Worm (Caenorhabditis elegans) whole organism, midembryonic: ENCODE data around the gene C12D8.21.

ENCODE experiments used
- klf-2 ChIP-seq: fragments of 200-800 bp; sonication (Bioruptor generic); conservative IDR thresholded peaks from 2 replicates; pipeline ENCODE4 v1.3.6; 2022; ENCODE audit warnings: missing genetic modification reagents, missing genetic modification characterization, missing compliant biosample characterization
- tab-1 ChIP-seq: fragments of 200-800 bp; sonication (Bioruptor generic); IDR thresholded peaks from 2 replicates; pipeline ENCODE4 v1.3.6; 2022; ENCODE audit warnings: missing genetic modification characterization, missing compliant biosample characterization

DNA sequence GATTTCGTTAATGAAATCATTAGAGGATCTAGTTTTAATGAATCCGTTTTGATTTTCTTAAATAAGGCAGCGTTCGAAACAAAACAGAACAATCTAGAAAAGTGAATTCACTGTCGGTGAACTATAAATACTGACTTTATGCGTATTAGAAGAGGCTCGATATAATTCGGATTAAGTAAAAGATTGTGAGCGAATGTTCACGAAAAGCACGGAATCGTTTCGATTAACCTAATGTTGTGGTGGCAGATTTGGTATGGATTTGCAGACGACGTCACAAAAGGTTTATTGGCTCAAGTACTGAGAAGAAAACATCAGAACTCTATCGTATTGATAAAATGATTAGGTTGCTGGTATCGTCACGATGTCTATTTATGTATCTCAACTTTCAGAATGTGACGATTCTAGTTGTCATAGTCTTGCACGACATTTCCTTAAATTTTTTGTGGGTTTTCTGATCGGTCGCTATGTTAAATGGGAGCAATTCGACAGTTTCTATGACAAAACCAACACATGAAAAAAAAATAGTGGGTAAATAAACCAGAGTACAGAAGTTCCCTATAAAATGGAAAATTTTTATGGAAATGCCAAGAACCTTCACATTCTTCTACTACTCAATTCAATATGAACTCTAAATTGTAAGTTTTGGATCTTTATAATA lies 11.6 kb downstream of the C12D8.21 start, which contains the start of the genes pyt-1 and fipr-7:
- no peak for TF ChIP-seq tab-1 (GFP tag; lab: Robert Waterston, UW)
- TF ChIP-seq klf-2 (GFP tag; lab: Robert Waterston, UW), result no peak
